Worm (Caenorhabditis elegans): Measurements from ENCODE around the gene F17H10.2.

DNA sequence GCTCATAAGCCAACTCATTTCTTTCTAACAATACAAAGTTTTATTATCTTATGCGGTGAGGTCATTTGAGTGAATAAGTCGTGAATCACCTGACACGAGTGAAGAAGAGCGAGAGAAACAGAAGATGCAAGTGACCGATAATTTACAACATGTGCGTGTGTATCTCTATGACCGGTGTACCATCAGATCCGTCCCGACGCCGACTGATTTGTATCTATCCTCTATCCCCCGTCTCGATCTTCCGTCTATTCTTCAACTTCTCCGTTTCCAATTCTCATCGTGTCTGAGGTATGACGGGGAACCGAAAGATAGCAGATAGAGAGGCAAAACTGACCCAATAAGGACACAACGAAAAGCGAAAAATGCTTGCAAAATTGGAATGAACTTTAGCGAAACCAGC is 27.9 kb downstream of the F17H10.2 start, which contains the start of gene F09A5.3:
- TF ChIP-seq ama-1 (optimal IDR thresholded peaks at IDR 0.05) (no peak), hmg-4 (GFP tag; optimal IDR thresholded peaks at IDR 0.05) (no peak), aly-1 (tag; optimal IDR thresholded peaks at IDR 0.05) (no peak), ets-7 (tag; optimal IDR thresholded peaks at IDR 0.05) (no peak), pes-1 (GFP tag; IDR thresholded peaks at IDR 0.05) (no peak), scrt-1 (GFP tag; IDR thresholded peaks at IDR 0.05) (no peak), B0310.2 (tag; optimal IDR thresholded peaks at IDR 0.05) (no peak), F13C5.2 (tag; optimal IDR thresholded peaks at IDR 0.05) (no peak), flt-1 (GFP tag; IDR thresholded peaks at IDR 0.05) (no peak)

All from whole organism, early embryonic.